Fruit fly (Drosophila melanogaster) whole organism, embryonic: ENCODE data around the gene Tollo.

ENCODE experiments used
- CG10979 ChIP-seq: fragments of 200-800 bp; sonication (Bioruptor generic); optimal IDR thresholded peaks from 2 replicates; lab custom pipeline; 2018; ENCODE audit warnings: missing biosample characterization, mild to moderate bottlenecking, missing genetic modification characterization, moderate library complexity
- CG11093 ChIP-seq: fragments of 200-800 bp; sonication (Bioruptor generic); IDR thresholded peaks from 3 replicates; pipeline ENCODE4 v1.3.6; 2022; ENCODE audit warnings: missing biosample characterization, missing genetic modification characterization
- CG13424 ChIP-seq: fragments of 200-800 bp; sonication (Bioruptor generic); optimal IDR thresholded peaks from 2 replicates; lab custom pipeline; 2019; ENCODE audit warnings: missing biosample characterization, mild to moderate bottlenecking, missing genetic modification characterization, moderate library complexity
- CG14014 ChIP-seq: fragments of 200-800 bp; sonication (Bioruptor generic); IDR thresholded peaks from 2 replicates; pipeline ENCODE4 v1.3.6; 2022; ENCODE audit warnings: missing biosample characterization, missing genetic modification characterization
- CG15011 ChIP-seq: fragments of 200-800 bp; sonication (Bioruptor generic); optimal IDR thresholded peaks from 3 replicates; lab custom pipeline; 2018; ENCODE audit warnings: missing biosample characterization, mild to moderate bottlenecking, missing genetic modification characterization
- CG15269 ChIP-seq: fragments of 200-800 bp; sonication (Bioruptor generic); optimal IDR thresholded peaks from 2 replicates; lab custom pipeline; 2018; ENCODE audit warnings: missing biosample characterization, mild to moderate bottlenecking, missing genetic modification characterization, moderate library complexity
- CG15514 ChIP-seq: fragments of 200-800 bp; sonication (Bioruptor generic); optimal IDR thresholded peaks from 3 replicates; lab custom pipeline; 2017; ENCODE audit warnings: missing biosample characterization, missing genetic modification characterization, mild to moderate bottlenecking, moderate library complexity, missing genetic modification reagents
- CG18262 ChIP-seq: fragments of 200-800 bp; optimal IDR thresholded peaks from 3 replicates; lab custom pipeline; 2019; ENCODE audit warnings: missing biosample characterization, mild to moderate bottlenecking, missing genetic modification characterization, moderate library complexity
- CG31441 ChIP-seq: fragments of 200-800 bp; sonication (Bioruptor generic); IDR thresholded peaks from 2 replicates; pipeline ENCODE4 v1.3.6; 2022; ENCODE audit warnings: missing biosample characterization, missing genetic modification characterization
- CG33557 ChIP-seq: fragments of 200-800 bp; sonication (Bioruptor generic); optimal IDR thresholded peaks from 2 replicates; lab custom pipeline; 2019; ENCODE audit warnings: missing biosample characterization, mild to moderate bottlenecking, missing genetic modification characterization, moderate library complexity
- CG34376 ChIP-seq: fragments of 200-800 bp; sonication (Bioruptor generic); optimal IDR thresholded peaks from 2 replicates; lab custom pipeline; 2018; ENCODE audit warnings: missing biosample characterization, mild to moderate bottlenecking, missing genetic modification characterization
- CG42726 ChIP-seq: fragments of 200-800 bp; sonication (Bioruptor generic); IDR thresholded peaks from 2 replicates; pipeline ENCODE4 v1.3.6; 2022; ENCODE audit warnings: missing biosample characterization, missing genetic modification characterization; ENCODE audit not compliant: partially characterized antibody
- CG4617 ChIP-seq: fragments of 200-800 bp; sonication (Bioruptor generic); optimal IDR thresholded peaks from 3 replicates; lab custom pipeline; 2016; ENCODE audit warnings: missing biosample characterization, missing genetic modification characterization, borderline replicate concordance
- CG4730 ChIP-seq: fragments of 200-800 bp; sonication (Bioruptor generic); IDR thresholded peaks from 2 replicates; pipeline ENCODE4 v1.3.6; 2022; ENCODE audit warnings: missing biosample characterization, missing genetic modification characterization
- CG7372 ChIP-seq: fragments of 200-800 bp; sonication (Bioruptor generic); IDR thresholded peaks from 2 replicates; pipeline ENCODE4 v1.3.6; 2022; ENCODE audit warnings: missing biosample characterization, missing genetic modification characterization
- CG8478 ChIP-seq: fragments of >200 bp; optimal IDR thresholded peaks from 2 replicates; lab custom pipeline; 2018
- CG9727 ChIP-seq: fragments of 200-800 bp; sonication (Bioruptor generic); optimal IDR thresholded peaks from 3 replicates; lab custom pipeline; 2017; ENCODE audit warnings: missing biosample characterization, mild to moderate bottlenecking, missing genetic modification characterization
- Dfd ChIP-seq, 2 experiments: fragments of >200 bp; optimal IDR thresholded peaks; 2 replicates each; lab custom pipeline; 2017; ENCODE audit warnings: missing biosample characterization in 2 of 2, missing genetic modification characterization in 2 of 2
- Dll ChIP-seq: fragments of 200-800 bp; sonication (Bioruptor generic); IDR thresholded peaks from 4 replicates; pipeline ENCODE4 v1.3.6; 2022; ENCODE audit warnings: missing biosample characterization, missing genetic modification characterization; ENCODE audit not compliant: partially characterized antibody
- E2f2 ChIP-seq: fragments of 200-800 bp; sonication (Bioruptor generic); IDR thresholded peaks from 2 replicates; pipeline ENCODE4 v1.3.6; 2022; ENCODE audit warnings: missing biosample characterization, missing genetic modification characterization
- Hand ChIP-seq: fragments of 200-800 bp; sonication (Bioruptor generic); optimal IDR thresholded peaks from 2 replicates; lab custom pipeline; 2017; ENCODE audit warnings: mild to moderate bottlenecking, missing biosample characterization, missing genetic modification reagents, missing genetic modification characterization
- HmgZ ChIP-seq: fragments of 200-800 bp; sonication (Bioruptor generic); optimal IDR thresholded peaks from 2 replicates; lab custom pipeline; 2018; ENCODE audit warnings: missing biosample characterization, mild to moderate bottlenecking, missing genetic modification characterization
- MBD-R2 ChIP-seq: fragments of 200-800 bp; sonication (Bioruptor generic); IDR thresholded peaks from 2 replicates; pipeline ENCODE4 v1.3.6; 2022; ENCODE audit warnings: missing biosample characterization, missing genetic modification characterization
- Mad ChIP-seq: fragments of 200-800 bp; sonication (Bioruptor generic); optimal IDR thresholded peaks from 2 replicates; lab custom pipeline; 2016; ENCODE audit warnings: missing biosample characterization, missing genetic modification characterization
- Meics ChIP-seq: fragments of 200-800 bp; sonication (Bioruptor generic); optimal IDR thresholded peaks from 2 replicates; lab custom pipeline; 2017; ENCODE audit warnings: missing biosample characterization, mild to moderate bottlenecking, missing genetic modification characterization
- NC2β ChIP-seq: fragments of 200-800 bp; sonication (Bioruptor generic); optimal IDR thresholded peaks from 2 replicates; lab custom pipeline; 2016; ENCODE audit warnings: missing biosample characterization, missing genetic modification characterization
- Xrp1 ChIP-seq: fragments of 200-800 bp; sonication (Bioruptor generic); IDR thresholded peaks from 2 replicates; pipeline ENCODE4 v1.3.6; 2022; ENCODE audit warnings: missing biosample characterization, missing genetic modification characterization
- ash1 ChIP-seq: fragments of 200-800 bp; sonication (Bioruptor generic); optimal IDR thresholded peaks from 2 replicates; lab custom pipeline; 2018; ENCODE audit warnings: missing biosample characterization, mild to moderate bottlenecking, missing genetic modification characterization
- bab2 ChIP-seq: fragments of 200-800 bp; sonication (Bioruptor generic); optimal IDR thresholded peaks from 2 replicates; lab custom pipeline; 2016; ENCODE audit warnings: missing biosample characterization, missing genetic modification characterization
- bigmax ChIP-seq: fragments of 200-800 bp; sonication (Bioruptor generic); optimal IDR thresholded peaks from 2 replicates; lab custom pipeline; 2018; ENCODE audit warnings: missing biosample characterization, mild to moderate bottlenecking, missing genetic modification characterization
- bowl ChIP-seq: fragments of 200-800 bp; sonication (Bioruptor generic); IDR thresholded peaks from 2 replicates; pipeline ENCODE4 v1.3.6; 2022; ENCODE audit warnings: missing biosample characterization, missing genetic modification characterization
- cad ChIP-seq: fragments of >200 bp; optimal IDR thresholded peaks from 2 replicates; lab custom pipeline; 2017; ENCODE audit warnings: missing biosample characterization, missing genetic modification characterization
- cas ChIP-seq: fragments of 200-800 bp; sonication (Bioruptor generic); IDR thresholded peaks from 2 replicates; pipeline ENCODE4 v1.3.6; 2022; ENCODE audit warnings: missing biosample characterization, missing genetic modification characterization
- crol ChIP-seq: fragments of 200-800 bp; sonication (Bioruptor generic); IDR thresholded peaks from 2 replicates; pipeline ENCODE4 v1.3.6; 2022; ENCODE audit warnings: missing biosample characterization, missing genetic modification characterization
- dpn ChIP-seq, 2 experiments: fragments of 200-800 bp; sonication (Bioruptor generic); optimal IDR thresholded peaks; 3 replicates each; lab custom pipeline; 2016; ENCODE audit warnings: missing biosample characterization in 2 of 2, missing genetic modification characterization in 2 of 2
- h ChIP-seq: fragments of >200 bp; optimal IDR thresholded peaks from 2 replicates; lab custom pipeline; 2017
- klu ChIP-seq: fragments of 200-800 bp; sonication (Bioruptor generic); IDR thresholded peaks from 2 replicates; pipeline ENCODE4 v1.3.6; 2022; ENCODE audit warnings: missing biosample characterization, missing genetic modification characterization
- kni ChIP-seq: fragments of 200-800 bp; sonication (Bioruptor generic); optimal IDR thresholded peaks from 3 replicates; lab custom pipeline; 2017; ENCODE audit warnings: mild to moderate bottlenecking, missing biosample characterization, missing genetic modification reagents, missing genetic modification characterization
- p53 ChIP-seq: fragments of 200-800 bp; sonication (Bioruptor generic); optimal IDR thresholded peaks from 2 replicates; lab custom pipeline; 2016; ENCODE audit warnings: missing biosample characterization, missing genetic modification characterization
- phol ChIP-seq: fragments of 200-800 bp; sonication (Bioruptor generic); optimal IDR thresholded peaks from 3 replicates; lab custom pipeline; 2018; ENCODE audit warnings: missing biosample characterization, mild to moderate bottlenecking, missing genetic modification characterization, moderate library complexity
- prd ChIP-seq, 3 experiments: fragments of >200 bp in 2 of 3; fragments of 200-800 bp in 1 of 3; sonication (Bioruptor generic) in 1 of 3; optimal IDR thresholded peaks in 2 of 3; IDR thresholded peaks in 1 of 3; 2 replicates in 2 of 3; 3 replicates in 1 of 3; pipeline versions ENCODE4 v1.3.6 to Lab custom; 2017 to 2022; ENCODE audit warnings: missing biosample characterization in 1 of 3, missing genetic modification characterization in 1 of 3
- repo ChIP-seq: fragments of 200-800 bp; sonication (Bioruptor generic); optimal IDR thresholded peaks from 2 replicates; lab custom pipeline; 2016; ENCODE audit warnings: missing biosample characterization, missing genetic modification characterization
- rib ChIP-seq: fragments of 200-800 bp; sonication (Bioruptor generic); IDR thresholded peaks from 2 replicates; pipeline ENCODE4 v1.3.6; 2022; ENCODE audit warnings: missing biosample characterization, missing genetic modification characterization
- schlank ChIP-seq: fragments of 200-800 bp; sonication (Bioruptor generic); optimal IDR thresholded peaks from 2 replicates; lab custom pipeline; 2018; ENCODE audit warnings: missing biosample characterization, mild to moderate bottlenecking, missing genetic modification characterization
- sens-2 ChIP-seq: fragments of 200-800 bp; sonication (Bioruptor generic); IDR thresholded peaks from 2 replicates; pipeline ENCODE4 v1.3.6; 2022; ENCODE audit warnings: missing biosample characterization, missing genetic modification characterization
- sna ChIP-seq: fragments of 200-800 bp; sonication (Bioruptor generic); IDR thresholded peaks from 2 replicates; pipeline ENCODE4 v1.3.6; 2022; ENCODE audit warnings: missing biosample characterization, missing genetic modification characterization; ENCODE audit not compliant: partially characterized antibody
- usp ChIP-seq: fragments of >200 bp; optimal IDR thresholded peaks from 2 replicates; lab custom pipeline; 2017; ENCODE audit warnings: missing biosample characterization, missing genetic modification characterization
- z ChIP-seq: fragments of 200-800 bp; sonication (Bioruptor generic); IDR thresholded peaks from 3 replicates; pipeline ENCODE4 v1.3.6; 2022; ENCODE audit warnings: missing biosample characterization, missing genetic modification characterization

The Tollo gene

DNA sequence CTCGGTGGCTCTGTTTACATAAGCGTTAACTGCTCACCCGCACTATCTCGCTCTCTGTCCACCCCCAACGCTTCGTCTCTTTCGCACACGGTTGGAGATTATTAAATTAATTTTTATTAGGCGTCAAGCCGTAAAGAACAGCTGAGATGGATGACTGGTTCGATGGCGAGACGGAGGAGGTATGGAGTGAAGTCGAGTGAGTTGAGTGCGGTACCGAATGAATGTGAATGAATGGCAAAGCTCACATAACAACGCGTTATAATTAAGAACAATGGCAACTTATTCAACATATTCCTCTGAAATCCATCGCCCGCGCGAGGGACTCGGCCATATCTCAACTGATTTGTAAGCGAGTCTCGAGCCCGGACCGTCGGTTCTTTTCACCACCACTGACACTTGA is 4.3 kb upstream of the Tollo start (continued):
- no peak for TF ChIP-seq h (lab: Kevin White, UChicago)

DNA sequence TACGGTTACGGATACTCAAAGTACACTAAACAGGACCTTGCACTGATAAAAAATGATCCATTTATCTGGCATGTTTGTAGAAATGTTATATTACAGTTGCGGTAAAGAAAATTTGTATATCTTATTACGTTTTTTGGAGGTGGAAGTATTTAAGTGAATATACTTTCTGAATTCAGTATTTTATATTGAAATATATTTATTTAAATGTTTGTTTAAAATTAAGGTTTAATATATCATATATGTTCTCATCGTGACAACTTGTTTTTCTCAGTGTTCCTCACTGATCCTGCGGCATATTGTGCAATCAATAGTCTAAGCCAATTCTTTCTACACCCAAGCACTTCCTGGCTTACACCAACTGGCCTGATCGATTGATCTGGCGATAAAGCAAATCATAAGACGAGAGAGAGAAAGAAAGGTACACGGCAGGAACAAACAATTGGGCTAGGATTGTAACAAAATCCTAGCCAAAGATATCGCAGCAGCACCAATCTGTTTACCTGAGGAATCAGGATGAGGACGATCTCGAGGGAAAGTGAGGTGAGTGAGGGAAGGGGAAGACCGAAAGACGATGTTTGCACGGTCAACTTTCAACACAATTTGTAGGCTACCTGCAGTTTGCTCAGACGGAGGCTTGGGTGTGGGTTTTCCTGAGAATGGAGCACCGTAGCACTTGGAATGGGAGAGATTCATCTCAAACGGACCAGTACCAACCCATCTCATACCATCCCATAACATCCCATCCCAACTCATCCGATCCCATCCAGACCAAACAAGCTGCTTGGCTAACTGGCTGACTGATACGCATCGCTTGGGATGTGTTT is 2.8 kb upstream of the Tollo start:
- 0 out of 2 replicates have a peak, but pooled peaks have one; percentile 13 for TF ChIP-seq CG31441 (GFP tag; lab: Robert Waterston, UW)
- TF ChIP-seq MBD-R2 (GFP tag; lab: Robert Waterston, UW), result no peak
- no peak for TF ChIP-seq cas
- TF ChIP-seq sna (GFP tag; lab: Robert Waterston, UW), result no peak
- TF ChIP-seq NC2β (GFP tag; lab: Kevin White, UChicago), result no peak
- TF ChIP-seq CG10979 (tag; lab: Kevin White, UChicago), result peak; percentile 48
- no peak for TF ChIP-seq usp (GFP tag; lab: Kevin White, UChicago)
- TF ChIP-seq ash1, result no peak
- no peak for TF ChIP-seq E2f2
- no peak for TF ChIP-seq CG7372
- no peak for TF ChIP-seq CG13424
- TF ChIP-seq phol (tag; lab: Kevin White, UChicago), result no peak
- no peak for TF ChIP-seq CG33557 (GFP tag; lab: Kevin White, UChicago)
- TF ChIP-seq crol (GFP tag; lab: Robert Waterston, UW), result peak; percentile 37; the same call in 1 of the 2 replicates
- no peak for TF ChIP-seq CG4617 (GFP tag; lab: Kevin White, UChicago)
- peak; percentile 52 for TF ChIP-seq kni (GFP tag; lab: Kevin White, UChicago)
- TF ChIP-seq CG18262 (tag; lab: Kevin White, UChicago), result peak; percentile 39
- no peak for TF ChIP-seq Dfd (GFP tag; optimal IDR thresholded peaks at IDR 0.05; lab: Kevin White, UChicago)
- TF ChIP-seq prd (optimal IDR thresholded peaks at IDR 0.05; lab: Kevin White, UChicago), result no peak
- peak; percentile 47; the same call in 2 of the 3 replicates for TF ChIP-seq prd (GFP tag; IDR thresholded peaks at IDR 0.05; lab: Robert Waterston, UW)
- TF ChIP-seq Meics, result no peak
- TF ChIP-seq HmgZ (tag; lab: Kevin White, UChicago), result no peak
- no peak for TF ChIP-seq CG15269 (tag; lab: Kevin White, UChicago)
- TF ChIP-seq CG8478 (lab: Kevin White, UChicago), result peak; percentile 51
- TF ChIP-seq CG14014 (GFP tag; lab: Robert Waterston, UW), result no peak
- no peak for TF ChIP-seq CG11093 (GFP tag; lab: Robert Waterston, UW)
- TF ChIP-seq repo (GFP tag; lab: Kevin White, UChicago), result no peak
- TF ChIP-seq rib (GFP tag; lab: Robert Waterston, UW), result no peak
- TF ChIP-seq z, result no peak
- no peak for TF ChIP-seq CG34376 (GFP tag; lab: Kevin White, UChicago)
- no peak for TF ChIP-seq bowl
- no peak for TF ChIP-seq klu
- TF ChIP-seq CG42726, result no peak
- no peak for TF ChIP-seq CG4730 (GFP tag; lab: Robert Waterston, UW)
- no peak for TF ChIP-seq bigmax (GFP tag; lab: Kevin White, UChicago)
- TF ChIP-seq schlank, result no peak
- TF ChIP-seq CG9727 (GFP tag; lab: Kevin White, UChicago), result peak; percentile 10
- TF ChIP-seq CG15514 (GFP tag; lab: Kevin White, UChicago), result no peak
- TF ChIP-seq CG15011, result no peak
- TF ChIP-seq dpn (GFP tag; optimal IDR thresholded peaks at IDR 0.05; lab: Kevin White, UChicago), result no peak
- no peak for TF ChIP-seq Mad (GFP tag; lab: Kevin White, UChicago)
- no peak for TF ChIP-seq Hand (GFP tag; lab: Kevin White, UChicago)
- no peak for TF ChIP-seq Dll (GFP tag; lab: Robert Waterston, UW)
- no peak for TF ChIP-seq bab2 (GFP tag; lab: Kevin White, UChicago)
- no peak for TF ChIP-seq cad (GFP tag; lab: Kevin White, UChicago)
- 0 out of 2 replicates have a peak, but pooled peaks have one; percentile 36 for TF ChIP-seq Xrp1 (GFP tag; lab: Robert Waterston, UW)
- TF ChIP-seq p53, result no peak
- TF ChIP-seq sens-2 (GFP tag; lab: Robert Waterston, UW), result no peak
